Fruit fly (Drosophila melanogaster): ENCODE measurements around the gene CG46309.

CG46309 gene

DNA sequence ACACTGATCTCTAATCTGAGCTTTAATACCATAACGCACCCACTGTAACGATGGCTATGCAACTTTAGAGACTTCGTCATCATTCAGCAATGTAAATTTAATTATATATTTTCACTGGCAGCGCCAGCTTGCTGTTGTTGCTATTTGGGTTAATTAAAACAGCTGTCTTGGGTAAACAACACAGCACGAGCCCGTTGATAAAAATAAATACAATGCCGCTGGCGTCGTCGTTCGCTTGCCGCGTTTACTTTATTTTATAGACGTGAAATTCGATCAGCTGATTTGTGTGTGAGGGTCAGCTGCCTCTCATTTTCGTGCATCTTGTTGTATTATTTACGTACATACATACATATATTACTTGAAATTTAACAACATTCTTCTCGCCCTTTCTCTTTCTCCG, 21.1 kb upstream of the CG46309 start:
- peak; percentile 33 for TF ChIP-seq Mnt (GFP tag; optimal IDR thresholded peaks at IDR 0.05)
- TF ChIP-seq pad (GFP tag; optimal IDR thresholded peaks at IDR 0.05): peak; percentile 8
- TF ChIP-seq cnc (optimal IDR thresholded peaks at IDR 0.05): no peak
- no peak for TF ChIP-seq CG11617 (GFP tag; optimal IDR thresholded peaks at IDR 0.05)
- TF ChIP-seq Hr96 (GFP tag; optimal IDR thresholded peaks at IDR 0.05): no peak
- no peak for TF ChIP-seq CG5204 (GFP tag; optimal IDR thresholded peaks at IDR 0.05)
- TF ChIP-seq tj (GFP tag; optimal IDR thresholded peaks at IDR 0.05): no peak
- TF ChIP-seq Crg-1 (GFP tag; optimal IDR thresholded peaks at IDR 0.05): no peak
- TF ChIP-seq kay (GFP tag; ENCODE audit: borderline replicate concordance): peak; percentile 86
- peak; percentile 56 for TF ChIP-seq ovo (GFP tag; optimal IDR thresholded peaks at IDR 0.05)
- peak; percentile 11 for TF ChIP-seq CG1620 (GFP tag; optimal IDR thresholded peaks at IDR 0.05)
- TF ChIP-seq CG33017 (tag; optimal IDR thresholded peaks at IDR 0.05): no peak
- TF ChIP-seq CG7101 (tag; optimal IDR thresholded peaks at IDR 0.05): peak; percentile 60
- TF ChIP-seq toe (GFP tag; optimal IDR thresholded peaks at IDR 0.05): peak; percentile 31
- peak; percentile 28 for TF ChIP-seq CG14711 (tag; optimal IDR thresholded peaks at IDR 0.05)
- TF ChIP-seq bab1 (GFP tag; optimal IDR thresholded peaks at IDR 0.05): no peak
- no peak for TF ChIP-seq CG7045 (GFP tag; optimal IDR thresholded peaks at IDR 0.05)
- TF ChIP-seq CG12768 (GFP tag; optimal IDR thresholded peaks at IDR 0.05): peak; percentile 17
- TF ChIP-seq cic (GFP tag; optimal IDR thresholded peaks at IDR 0.05): peak; percentile 82
- no peak for TF ChIP-seq Clk (GFP tag; optimal IDR thresholded peaks at IDR 0.05)

- no peak for TF ChIP-seq Crg-1 (GFP tag; optimal IDR thresholded peaks at IDR 0.05)
- TF ChIP-seq cic (GFP tag; optimal IDR thresholded peaks at IDR 0.05): peak; percentile 95
- no peak for TF ChIP-seq tj (GFP tag; optimal IDR thresholded peaks at IDR 0.05)
- peak; percentile 62 for TF ChIP-seq kay (GFP tag; ENCODE audit: borderline replicate concordance)
- no peak for TF ChIP-seq CG7045 (GFP tag; optimal IDR thresholded peaks at IDR 0.05)
- TF ChIP-seq pad (GFP tag; optimal IDR thresholded peaks at IDR 0.05): peak; percentile 73
- TF ChIP-seq cnc (optimal IDR thresholded peaks at IDR 0.05): no peak
- no peak for TF ChIP-seq CG12768 (GFP tag; optimal IDR thresholded peaks at IDR 0.05)
- TF ChIP-seq Clk (GFP tag; optimal IDR thresholded peaks at IDR 0.05): no peak
- TF ChIP-seq Mnt (GFP tag; optimal IDR thresholded peaks at IDR 0.05): peak; percentile 85
- no peak for TF ChIP-seq toe (GFP tag; optimal IDR thresholded peaks at IDR 0.05)
These were observed 19.9 kb upstream of the CG46309 start for dm6 chr2L:16271486-16271806.

dm6 chr2L:16270667-16271485, 19.3 kb upstream of the CG46309 start:
- peak; percentile 85 for TF ChIP-seq kay (GFP tag; ENCODE audit: borderline replicate concordance)
- peak; percentile 34 for TF ChIP-seq tj (GFP tag; optimal IDR thresholded peaks at IDR 0.05)
- TF ChIP-seq CG12768 (GFP tag; optimal IDR thresholded peaks at IDR 0.05): peak; percentile 4
- peak; percentile 45 for TF ChIP-seq CG14711 (tag; optimal IDR thresholded peaks at IDR 0.05)
- peak; percentile 31 for TF ChIP-seq CG11617 (GFP tag; optimal IDR thresholded peaks at IDR 0.05)
- no peak for TF ChIP-seq Clk (GFP tag; optimal IDR thresholded peaks at IDR 0.05)
- peak; percentile 17 for TF ChIP-seq CG7045 (GFP tag; optimal IDR thresholded peaks at IDR 0.05)
- TF ChIP-seq bab1 (GFP tag; optimal IDR thresholded peaks at IDR 0.05): peak; percentile 22
- peak; percentile 46 for TF ChIP-seq toe (GFP tag; optimal IDR thresholded peaks at IDR 0.05)
- TF ChIP-seq ovo (GFP tag; optimal IDR thresholded peaks at IDR 0.05): peak; percentile 67
- TF ChIP-seq Hr96 (GFP tag; optimal IDR thresholded peaks at IDR 0.05): no peak
- TF ChIP-seq cnc (optimal IDR thresholded peaks at IDR 0.05): no peak
- TF ChIP-seq cic (GFP tag; optimal IDR thresholded peaks at IDR 0.05): no peak
- TF ChIP-seq CG7101 (tag; optimal IDR thresholded peaks at IDR 0.05): peak; percentile 50
- no peak for TF ChIP-seq Mnt (GFP tag; optimal IDR thresholded peaks at IDR 0.05)
- no peak for TF ChIP-seq pad (GFP tag; optimal IDR thresholded peaks at IDR 0.05)
- no peak for TF ChIP-seq Crg-1 (GFP tag; optimal IDR thresholded peaks at IDR 0.05)
- no peak for TF ChIP-seq CG33017 (tag; optimal IDR thresholded peaks at IDR 0.05)
- peak; percentile 15 for TF ChIP-seq CG1620 (GFP tag; optimal IDR thresholded peaks at IDR 0.05)
- no peak for TF ChIP-seq CG5204 (GFP tag; optimal IDR thresholded peaks at IDR 0.05)

- TF ChIP-seq CG5204 (GFP tag; optimal IDR thresholded peaks at IDR 0.05) (no peak), bab1 (GFP tag; optimal IDR thresholded peaks at IDR 0.05) (peak; percentile 92), CG33017 (tag; optimal IDR thresholded peaks at IDR 0.05) (peak; percentile 85), pad (GFP tag; optimal IDR thresholded peaks at IDR 0.05) (peak; percentile 100), ovo (GFP tag; optimal IDR thresholded peaks at IDR 0.05) (peak; percentile 86), cnc (optimal IDR thresholded peaks at IDR 0.05) (no peak), CG7045 (GFP tag; optimal IDR thresholded peaks at IDR 0.05) (peak; percentile 92), CG12768 (GFP tag; optimal IDR thresholded peaks at IDR 0.05) (peak; percentile 93), CG14711 (tag; optimal IDR thresholded peaks at IDR 0.05) (peak; percentile 65), CG1620 (GFP tag; optimal IDR thresholded peaks at IDR 0.05) (peak; percentile 32), Mnt (GFP tag; optimal IDR thresholded peaks at IDR 0.05) (peak; percentile 99), cic (GFP tag; optimal IDR thresholded peaks at IDR 0.05) (peak; percentile 99), CG7101 (tag; optimal IDR thresholded peaks at IDR 0.05) (peak; percentile 94), CG11617 (GFP tag; optimal IDR thresholded peaks at IDR 0.05) (peak; percentile 98), Hr96 (GFP tag; optimal IDR thresholded peaks at IDR 0.05) (peak; percentile 89), tj (GFP tag; optimal IDR thresholded peaks at IDR 0.05) (peak; percentile 85), Crg-1 (GFP tag; optimal IDR thresholded peaks at IDR 0.05) (peak; percentile 84), kay (GFP tag; ENCODE audit: borderline replicate concordance) (peak; percentile 99), Clk (GFP tag; optimal IDR thresholded peaks at IDR 0.05) (peak; percentile 52), toe (GFP tag; optimal IDR thresholded peaks at IDR 0.05) (no peak)
These were observed 17.9 kb upstream of the CG46309 start for dm6 chr2L:16269232-16270134.

dm6 chr2L:16268869-16269231, 17.3 kb upstream of the CG46309 start:
- TF ChIP-seq bab1 (GFP tag; optimal IDR thresholded peaks at IDR 0.05) (no peak), kay (GFP tag; ENCODE audit: borderline replicate concordance) (peak; percentile 73)
